Worm (Caenorhabditis elegans): ENCODE data around the gene spl-2.

spl-2 gene

ce11 chrV:9130766-9131165 lies 15.9 kb downstream of the spl-2 start, which contains the start of gene F21C10.19:
TSS of gene F21C10.19 (plus strand) at chrV:9131066.
- TF ChIP-seq him-1 (tag; optimal IDR thresholded peaks at IDR 0.05) (no peak), W03F9.2 (tag; optimal IDR thresholded peaks at IDR 0.05) (no peak), dao-5 (tag; optimal IDR thresholded peaks at IDR 0.05) (no peak)

DNA sequence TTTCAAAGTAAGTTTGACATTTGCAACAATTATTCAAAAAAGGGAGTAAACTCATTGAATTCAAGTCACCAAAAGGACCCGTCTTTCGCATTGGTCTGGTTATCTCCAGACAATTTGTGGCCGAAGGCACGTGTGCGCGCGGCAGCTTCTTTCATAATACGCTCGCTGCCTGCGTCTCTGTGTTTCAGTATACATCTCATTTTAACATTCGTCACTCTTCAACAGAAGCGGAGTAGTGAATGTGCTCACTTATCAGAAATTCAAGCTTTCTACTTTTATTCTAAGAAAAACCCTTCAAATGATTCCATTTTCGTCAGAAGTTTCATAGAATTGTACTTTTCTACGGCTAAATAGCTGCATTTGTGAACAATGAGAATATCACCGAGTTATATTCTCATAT lies 18.1 kb downstream of the spl-2 start:
- TF ChIP-seq W03F9.2 (tag; optimal IDR thresholded peaks at IDR 0.05) = no peak
- no peak for TF ChIP-seq dao-5 (tag; optimal IDR thresholded peaks at IDR 0.05)
- peak; percentile 36 for TF ChIP-seq him-1 (tag; optimal IDR thresholded peaks at IDR 0.05)

- no peak for TF ChIP-seq him-1 (tag; optimal IDR thresholded peaks at IDR 0.05)
- no peak for TF ChIP-seq W03F9.2 (tag; optimal IDR thresholded peaks at IDR 0.05)
- TF ChIP-seq dao-5 (tag; optimal IDR thresholded peaks at IDR 0.05) = no peak
Measured at ce11 chrV:9127773-9128172, 18.9 kb downstream of the spl-2 start, which contains the start of gene F21C10.3. TSS of gene F21C10.3 (plus strand) at chrV:9128073.

ce11 chrV:9126316-9126715 lies 20.4 kb downstream of the spl-2 start, which contains the start of gene F21C10.4:
TSS of gene F21C10.4 (plus strand) at chrV:9126616.
- TF ChIP-seq dao-5 (tag; optimal IDR thresholded peaks at IDR 0.05) (no peak), him-1 (tag; optimal IDR thresholded peaks at IDR 0.05) (no peak), W03F9.2 (tag; optimal IDR thresholded peaks at IDR 0.05) (no peak)

ce11 chrV:9125345-9125744 lies 21.4 kb downstream of the spl-2 start, which contains the start of gene F21C10.5:
TSS of gene F21C10.5 (plus strand) at chrV:9125645.
- no peak for TF ChIP-seq him-1 (tag; optimal IDR thresholded peaks at IDR 0.05)
- TF ChIP-seq dao-5 (tag; optimal IDR thresholded peaks at IDR 0.05) = no peak
- TF ChIP-seq W03F9.2 (tag; optimal IDR thresholded peaks at IDR 0.05) = no peak

ce11 chrV:9124180-9124579 lies 22.5 kb downstream of the spl-2 start, which contains the start of gene F21C10.6:
TSS of gene F21C10.6 (plus strand) at chrV:9124480.
- TF ChIP-seq W03F9.2 (tag; optimal IDR thresholded peaks at IDR 0.05) = no peak
- no peak for TF ChIP-seq him-1 (tag; optimal IDR thresholded peaks at IDR 0.05)
- TF ChIP-seq dao-5 (tag; optimal IDR thresholded peaks at IDR 0.05) = no peak

DNA sequence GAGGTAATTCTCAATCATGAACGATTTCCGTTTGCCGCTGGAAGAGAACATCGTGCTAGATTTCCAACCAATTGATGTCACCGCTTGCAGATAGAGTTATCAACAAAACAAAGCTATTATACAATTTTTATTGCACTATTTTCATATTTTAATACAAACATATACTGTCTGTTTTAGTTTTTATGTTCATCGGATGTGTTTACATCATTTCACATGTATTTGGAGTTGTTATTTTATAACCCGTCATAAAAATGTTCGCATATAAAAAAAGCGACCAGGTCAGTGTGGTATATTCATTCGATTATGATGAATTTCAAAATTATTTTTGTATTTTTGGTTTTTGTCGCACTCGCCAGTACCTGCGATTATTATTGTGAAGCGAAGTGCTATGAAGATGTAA lies 23.5 kb downstream of the spl-2 start, which contains the start of gene F21C10.11:
F21C10.11 (plus strand) TSS at position 301 of the 400 bp plus-strand sequence.
- no peak for TF ChIP-seq W03F9.2 (tag; optimal IDR thresholded peaks at IDR 0.05)
- TF ChIP-seq him-1 (tag; optimal IDR thresholded peaks at IDR 0.05) = no peak
- TF ChIP-seq dao-5 (tag; optimal IDR thresholded peaks at IDR 0.05) = no peak

DNA sequence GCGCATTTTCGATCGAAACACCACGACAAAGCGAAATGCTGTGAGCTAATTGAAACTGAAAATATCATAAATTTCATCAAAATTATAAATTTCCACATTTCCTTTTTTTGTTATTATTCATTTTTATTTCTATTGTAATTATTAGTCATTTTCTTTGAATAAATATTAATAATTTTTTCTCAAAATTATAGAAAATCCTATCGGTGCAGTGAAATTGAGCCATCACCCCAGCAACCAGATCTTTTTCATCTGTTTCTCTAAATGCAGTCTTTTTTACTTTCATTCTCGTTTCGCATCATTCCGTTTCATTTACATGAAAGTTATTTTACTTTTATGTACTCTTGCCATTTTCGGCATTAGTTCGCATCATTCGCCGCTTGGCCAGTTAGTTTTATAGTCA lies 24.7 kb downstream of the spl-2 start, which contains the start of gene F21C10.13:
F21C10.13 (plus strand) TSS at position 301 of the 400 bp plus-strand sequence.
- TF ChIP-seq W03F9.2 (tag; optimal IDR thresholded peaks at IDR 0.05) = no peak
- no peak for TF ChIP-seq dao-5 (tag; optimal IDR thresholded peaks at IDR 0.05)
- no peak for TF ChIP-seq him-1 (tag; optimal IDR thresholded peaks at IDR 0.05)

- no peak for TF ChIP-seq dao-5 (tag; optimal IDR thresholded peaks at IDR 0.05)
- TF ChIP-seq him-1 (tag; optimal IDR thresholded peaks at IDR 0.05) = no peak
- no peak for TF ChIP-seq W03F9.2 (tag; optimal IDR thresholded peaks at IDR 0.05)
Measured at ce11 chrV:9112467-9112866, 34.2 kb downstream of the spl-2 start, which contains the start of gene F21C10.7. TSS of gene F21C10.7 (plus strand) at chrV:9112767.

ce11 chrV:9111957-9112356 lies 34.7 kb downstream of the spl-2 start:
- no peak for TF ChIP-seq him-1 (tag; optimal IDR thresholded peaks at IDR 0.05)
- no peak for TF ChIP-seq dao-5 (tag; optimal IDR thresholded peaks at IDR 0.05)
- no peak for TF ChIP-seq W03F9.2 (tag; optimal IDR thresholded peaks at IDR 0.05)

DNA sequence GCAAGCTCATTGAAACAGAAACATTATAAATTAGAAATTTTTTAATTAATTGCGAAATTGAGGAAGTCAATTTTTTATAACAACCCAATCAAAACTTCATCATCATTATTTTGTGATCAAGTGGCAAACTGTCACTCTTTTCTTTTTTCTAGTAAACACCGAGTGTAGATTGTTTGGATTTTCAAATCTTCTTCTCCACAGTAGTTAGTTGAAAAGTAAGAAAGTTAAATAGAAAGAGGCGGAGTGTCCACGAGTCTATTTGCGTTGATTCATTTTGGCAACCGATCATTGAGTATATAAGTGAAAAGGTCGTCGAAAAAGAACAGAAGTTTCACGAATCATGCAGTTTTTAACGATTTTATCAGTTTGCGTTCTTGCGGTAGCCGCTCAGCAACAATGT lies 37.4 kb downstream of the spl-2 start, which contains the start of gene pqn-31:
pqn-31 (plus strand) TSS at position 301 of the 400 bp plus-strand sequence.
- no peak for TF ChIP-seq dao-5 (tag; optimal IDR thresholded peaks at IDR 0.05)
- TF ChIP-seq W03F9.2 (tag; optimal IDR thresholded peaks at IDR 0.05) = no peak
- TF ChIP-seq him-1 (tag; optimal IDR thresholded peaks at IDR 0.05) = no peak

- TF ChIP-seq W03F9.2 (tag; optimal IDR thresholded peaks at IDR 0.05) (no peak), him-1 (tag; optimal IDR thresholded peaks at IDR 0.05) (no peak), dao-5 (tag; optimal IDR thresholded peaks at IDR 0.05) (no peak)
Measured at ce11 chrV:9108219-9108618, 38.5 kb downstream of the spl-2 start, which contains the start of gene F21C10.18. TSS of gene F21C10.18 (plus strand) at chrV:9108519.

- TF ChIP-seq him-1 (tag; optimal IDR thresholded peaks at IDR 0.05) (no peak), W03F9.2 (tag; optimal IDR thresholded peaks at IDR 0.05) (no peak), dao-5 (tag; optimal IDR thresholded peaks at IDR 0.05) (no peak)
Measured at ce11 chrV:9101062-9101461, 45.6 kb downstream of the spl-2 start, which contains the start of gene frpr-6. TSS of gene frpr-6 (minus strand) at chrV:9101162.

DNA sequence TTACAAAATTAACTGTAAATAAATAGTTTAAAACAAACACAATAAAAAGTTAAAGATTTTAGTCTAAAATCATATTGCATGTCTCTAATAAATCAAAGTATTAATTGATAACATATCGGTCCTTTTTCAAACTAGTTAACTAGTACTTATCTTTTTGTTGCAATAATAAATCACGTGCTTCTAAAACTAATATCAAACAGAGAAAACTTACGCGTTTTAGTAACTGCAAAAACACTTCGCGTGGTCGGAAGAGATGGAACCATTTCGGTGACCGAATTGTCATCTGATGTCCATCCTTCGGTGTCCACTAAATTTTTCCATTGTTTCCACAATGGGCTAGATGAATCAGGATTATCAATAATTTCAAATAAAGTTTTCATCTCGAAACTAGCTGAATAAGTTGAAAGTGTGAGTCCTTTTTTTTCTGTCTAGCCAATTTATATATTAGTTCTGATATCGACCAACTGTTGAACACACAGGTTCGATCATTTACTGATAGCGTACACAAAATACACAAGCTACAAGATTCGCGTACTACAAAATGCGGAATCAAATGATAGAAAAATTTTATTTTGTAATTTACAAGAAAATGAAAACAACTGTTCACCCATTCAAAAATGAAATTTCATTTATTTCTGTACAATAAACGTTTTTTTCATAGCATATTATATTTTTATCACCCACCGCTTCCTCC lies 48.3 kb downstream of the spl-2 start, which contains the start of gene F21C10.9:
F21C10.9 (minus strand) TSS at position 417 of the 694 bp plus-strand sequence.
- TF ChIP-seq W03F9.2 (tag; optimal IDR thresholded peaks at IDR 0.05) (no peak), dao-5 (tag; optimal IDR thresholded peaks at IDR 0.05) (no peak), him-1 (tag; optimal IDR thresholded peaks at IDR 0.05) (no peak)
